Worm (Caenorhabditis elegans) whole organism, L1 larva: ENCODE results near the gene chtb-2.

ENCODE experiments used
- F16B12.6 ChIP-seq: fragments of 150-350 bp; optimal IDR thresholded peaks from 2 replicates; lab custom pipeline; 2014; ENCODE audit warnings: missing biosample characterization, missing genetic modification characterization
- Y116A8C.19 ChIP-seq: sonication (generic microtip); optimal IDR thresholded peaks from 2 replicates; lab custom pipeline; 2016; ENCODE audit warnings: missing compliant biosample characterization, missing genetic modification characterization, borderline replicate concordance
- aha-1 ChIP-seq: fragments of 150-350 bp; optimal IDR thresholded peaks from 2 replicates; lab custom pipeline; 2014; ENCODE audit warnings: missing biosample characterization, missing genetic modification characterization
- alr-1 ChIP-seq: fragments of 200-800 bp; sonication (Bioruptor generic); optimal IDR thresholded peaks from 2 replicates; lab custom pipeline; 2018; ENCODE audit warnings: borderline replicate concordance, mild to moderate bottlenecking, missing genetic modification characterization, missing compliant biosample characterization
- aly-2 ChIP-seq: fragments of 150-350 bp; optimal IDR thresholded peaks from 2 replicates; lab custom pipeline; 2014; ENCODE audit warnings: missing biosample characterization, missing genetic modification characterization
- ama-1 ChIP-seq: fragments of 150-350 bp; optimal IDR thresholded peaks from 2 replicates; lab custom pipeline; 2014
- blmp-1 ChIP-seq: fragments of 150-350 bp; optimal IDR thresholded peaks from 2 replicates; lab custom pipeline; 2014; ENCODE audit warnings: missing biosample characterization, missing genetic modification characterization
- ceh-82 ChIP-seq, 3 experiments: fragments of 150-350 bp in 1 of 3; sonication (generic microtip) in 2 of 3; optimal IDR thresholded peaks; 2 replicates each; lab custom pipeline; 2014 to 2017; ENCODE audit warnings: missing biosample characterization in 3 of 3, missing genetic modification characterization in 3 of 3
- ceh-90 ChIP-seq: sonication (generic microtip); optimal IDR thresholded peaks from 2 replicates; lab custom pipeline; 2016; ENCODE audit warnings: missing genetic modification characterization, missing compliant biosample characterization
- ces-1 ChIP-seq: fragments of 150-350 bp; optimal IDR thresholded peaks from 2 replicates; lab custom pipeline; 2014; ENCODE audit warnings: missing biosample characterization, missing genetic modification reagents, missing genetic modification characterization
- dsc-1 ChIP-seq: sonication (generic microtip); optimal IDR thresholded peaks from 2 replicates; lab custom pipeline; 2016; ENCODE audit warnings: mild to moderate bottlenecking, missing genetic modification characterization, missing compliant biosample characterization
- efl-1 ChIP-seq, 4 experiments: fragments of 150-350 bp; optimal IDR thresholded peaks in 3 of 4; peaks in 1 of 4; 1 replicate in 1 of 4; 2 replicates in 3 of 4; lab custom pipeline; 2014; ENCODE audit warnings: missing biosample characterization in 2 of 4, missing genetic modification characterization in 2 of 4, missing genetic modification reagents in 2 of 4
- efl-3 ChIP-seq: fragments of 200-800 bp; sonication (Bioruptor generic); optimal IDR thresholded peaks from 2 replicates; lab custom pipeline; 2018; ENCODE audit warnings: mild to moderate bottlenecking, missing genetic modification characterization, missing compliant biosample characterization
- ets-5 ChIP-seq: fragments of 200-800 bp; sonication (Bioruptor generic); IDR thresholded peaks from 2 replicates; pipeline ENCODE4 v1.3.6; 2022; ENCODE audit warnings: missing genetic modification characterization, missing compliant biosample characterization
- fkh-4 ChIP-seq: sonication (generic microtip); optimal IDR thresholded peaks from 2 replicates; lab custom pipeline; 2016; ENCODE audit warnings: missing compliant biosample characterization, missing genetic modification characterization, borderline replicate concordance
- fos-1 ChIP-seq: fragments of 150-350 bp; optimal IDR thresholded peaks from 2 replicates; lab custom pipeline; 2014; ENCODE audit warnings: missing biosample characterization, missing genetic modification characterization
- hlh-4 ChIP-seq: sonication (generic microtip); optimal IDR thresholded peaks from 2 replicates; lab custom pipeline; 2016; ENCODE audit warnings: mild to moderate bottlenecking, missing genetic modification characterization, missing compliant biosample characterization
- irx-1 ChIP-seq: sonication (generic microtip); optimal IDR thresholded peaks from 2 replicates; lab custom pipeline; 2016; ENCODE audit warnings: missing genetic modification characterization, missing compliant biosample characterization
- isw-1 ChIP-seq: fragments of 200-800 bp; sonication (Bioruptor generic); IDR thresholded peaks from 2 replicates; pipeline ENCODE4 v1.3.6; 2022; ENCODE audit warnings: missing genetic modification characterization, missing compliant biosample characterization
- jun-1 ChIP-seq: fragments of 150-350 bp; optimal IDR thresholded peaks from 2 replicates; lab custom pipeline; 2014; ENCODE audit warnings: missing biosample characterization, missing genetic modification reagents, missing genetic modification characterization
- lin-15B ChIP-seq: fragments of 150-350 bp; sonication (generic microtip); optimal IDR thresholded peaks from 3 replicates; lab custom pipeline; 2014; ENCODE audit warnings: missing biosample characterization, missing genetic modification characterization
- lin-39 ChIP-seq: fragments of 150-350 bp; optimal IDR thresholded peaks from 2 replicates; lab custom pipeline; 2014; ENCODE audit warnings: missing biosample characterization, missing genetic modification reagents, missing genetic modification characterization
- mdl-1 ChIP-seq, 2 experiments: fragments of 150-350 bp; optimal IDR thresholded peaks; 2 replicates each; lab custom pipeline; 2014 to 2017; ENCODE audit warnings: missing biosample characterization in 2 of 2, missing genetic modification characterization in 2 of 2, inconsistent platforms in 1 of 2
- mef-2 ChIP-seq: fragments of 150-350 bp; optimal IDR thresholded peaks from 2 replicates; lab custom pipeline; 2014; ENCODE audit warnings: missing biosample characterization, missing genetic modification characterization
- mep-1 ChIP-seq: fragments of 150-350 bp; optimal IDR thresholded peaks from 2 replicates; lab custom pipeline; 2014; ENCODE audit warnings: missing biosample characterization, missing genetic modification characterization
- nhr-19 ChIP-seq: fragments of 200-800 bp; sonication (Bioruptor generic); conservative IDR thresholded peaks from 2 replicates; pipeline ENCODE4 v1.3.6; 2022; ENCODE audit warnings: missing genetic modification characterization, missing compliant biosample characterization
- nhr-47 ChIP-seq: sonication (generic microtip); optimal IDR thresholded peaks from 2 replicates; lab custom pipeline; 2016; ENCODE audit warnings: mild to moderate bottlenecking, missing genetic modification characterization, moderate library complexity, missing compliant biosample characterization
- nhr-77 ChIP-seq: fragments of 150-350 bp; optimal IDR thresholded peaks from 2 replicates; lab custom pipeline; 2014; ENCODE audit warnings: missing biosample characterization, missing genetic modification characterization
- nhr-85 ChIP-seq: sonication (generic microtip); peaks from one replicate; lab custom pipeline; 2016; ENCODE audit warnings: missing genetic modification characterization, inconsistent platforms, missing compliant biosample characterization
- nhr-90 ChIP-seq: sonication (generic microtip); optimal IDR thresholded peaks from 2 replicates; lab custom pipeline; 2016; ENCODE audit warnings: mild to moderate bottlenecking, missing genetic modification characterization, missing compliant biosample characterization; ENCODE audit not compliant: poor library complexity
- pag-3 ChIP-seq: sonication (generic microtip); optimal IDR thresholded peaks from 2 replicates; lab custom pipeline; 2017; ENCODE audit warnings: missing genetic modification characterization, mild to moderate bottlenecking, missing compliant biosample characterization, antibody characterized with exemption, borderline replicate concordance; ENCODE audit not compliant: insufficient read depth
- pax-3 ChIP-seq: fragments of 200-800 bp; sonication (Bioruptor generic); optimal IDR thresholded peaks from 2 replicates; lab custom pipeline; 2018; ENCODE audit warnings: mild to moderate bottlenecking, missing genetic modification characterization, moderate library complexity, missing compliant biosample characterization
- pqm-1 ChIP-seq: sonication (generic microtip); optimal IDR thresholded peaks from 3 replicates; lab custom pipeline; 2017; ENCODE audit warnings: missing biosample characterization, missing genetic modification characterization
- rnt-1 ChIP-seq: sonication (generic microtip); optimal IDR thresholded peaks from 2 replicates; lab custom pipeline; 2016; ENCODE audit warnings: mild to moderate bottlenecking, missing genetic modification characterization, moderate library complexity, missing compliant biosample characterization
- snpc-4 ChIP-seq: fragments of 150-350 bp; optimal IDR thresholded peaks from 2 replicates; lab custom pipeline; 2014; ENCODE audit warnings: missing biosample characterization, missing genetic modification characterization
- snu-23 ChIP-seq: sonication (generic microtip); optimal IDR thresholded peaks from 2 replicates; lab custom pipeline; 2016; ENCODE audit warnings: missing genetic modification characterization, missing compliant biosample characterization
- sptf-1 ChIP-seq: fragments of 150-350 bp; optimal IDR thresholded peaks from 2 replicates; lab custom pipeline; 2014; ENCODE audit warnings: missing biosample characterization, missing genetic modification characterization
- swsn-7 ChIP-seq: sonication (generic microtip); optimal IDR thresholded peaks from 2 replicates; lab custom pipeline; 2016; ENCODE audit warnings: missing genetic modification characterization, missing compliant biosample characterization
- tlp-1 ChIP-seq: fragments of 150-350 bp; optimal IDR thresholded peaks from 2 replicates; lab custom pipeline; 2014; ENCODE audit warnings: missing biosample characterization, missing genetic modification characterization
- unc-30 ChIP-seq: sonication (generic microtip); optimal IDR thresholded peaks from 2 replicates; lab custom pipeline; 2017; ENCODE audit warnings: missing biosample characterization, missing genetic modification characterization
- unc-62 ChIP-seq: fragments of 150-350 bp; optimal IDR thresholded peaks from 2 replicates; lab custom pipeline; 2014; ENCODE audit warnings: missing biosample characterization, missing genetic modification reagents, missing genetic modification characterization
- unc-86 ChIP-seq: sonication (generic microtip); optimal IDR thresholded peaks from 2 replicates; lab custom pipeline; 2016; ENCODE audit warnings: missing genetic modification characterization, missing compliant biosample characterization
- xbp-1 ChIP-seq: sonication (generic microtip); optimal IDR thresholded peaks from 2 replicates; lab custom pipeline; 2016; ENCODE audit warnings: missing genetic modification characterization, missing compliant biosample characterization
- zip-4 ChIP-seq: fragments of 200-800 bp; sonication (Bioruptor generic); optimal IDR thresholded peaks from 2 replicates; lab custom pipeline; 2018; ENCODE audit warnings: mild to moderate bottlenecking, missing genetic modification characterization, moderate library complexity, missing compliant biosample characterization
- ztf-11 ChIP-seq, 2 experiments: sonication (generic microtip); optimal IDR thresholded peaks; 2 replicates each; lab custom pipeline; 2016 to 2017; ENCODE audit warnings: missing genetic modification characterization in 2 of 2, missing biosample characterization in 1 of 2, missing compliant biosample characterization in 1 of 2
- ztf-4 ChIP-seq: fragments of 150-350 bp; optimal IDR thresholded peaks from 2 replicates; lab custom pipeline; 2014; ENCODE audit warnings: missing biosample characterization, missing genetic modification characterization

Gene chtb-2

ce11 chrIII:6536945-6537568 lies 54.0 kb downstream of the chtb-2 start, which contains the start of gene C09E7.4 (continued):
- TF ChIP-seq ceh-82 (tag; optimal IDR thresholded peaks at IDR 0.05; lab: Kevin White, UChicago) (peak in 1 of 3 experiments; percentile 28), fos-1 (tag; lab: Kevin White, UChicago) (no peak), xbp-1 (tag; lab: Kevin White, UChicago) (no peak), ets-5 (GFP tag; lab: Robert Waterston, UW) (no peak), isw-1 (no peak), rnt-1 (tag; lab: Kevin White, UChicago) (peak; percentile 34), nhr-85 (tag; lab: Kevin White, UChicago) (no peak), nhr-19 (GFP tag; lab: Robert Waterston, UW) (no peak), Y116A8C.19 (tag; lab: Kevin White, UChicago) (no peak), unc-62 (GFP tag; lab: Kevin White, UChicago) (no peak), mef-2 (tag; lab: Kevin White, UChicago) (no peak), fkh-4 (tag; lab: Kevin White, UChicago) (no peak), ztf-11 (tag; optimal IDR thresholded peaks at IDR 0.05; lab: Kevin White, UChicago) (no peak), snpc-4 (tag; lab: Kevin White, UChicago) (no peak), dsc-1 (tag; lab: Kevin White, UChicago) (no peak), efl-3 (no peak), pqm-1 (no peak), ama-1 (lab: Kevin White, UChicago) (no peak), snu-23 (GFP tag; lab: Kevin White, UChicago) (peak; percentile 46), irx-1 (no peak), mep-1 (peak; percentile 49), nhr-47 (tag; lab: Kevin White, UChicago) (no peak), sptf-1 (tag; lab: Kevin White, UChicago) (no peak), alr-1 (tag; lab: Kevin White, UChicago) (no peak), hlh-4 (tag; lab: Kevin White, UChicago) (no peak), mdl-1 (tag; optimal IDR thresholded peaks at IDR 0.05; lab: Kevin White, UChicago) (no peak), ztf-4 (tag; lab: Kevin White, UChicago) (no peak), zip-4 (GFP tag; lab: Kevin White, UChicago) (no peak), swsn-7 (tag; lab: Kevin White, UChicago) (no peak), aha-1 (no peak), pax-3 (tag; lab: Kevin White, UChicago) (no peak), pag-3 (tag; lab: Kevin White, UChicago) (no peak), unc-30 (tag; lab: Kevin White, UChicago) (no peak), ceh-90 (tag; lab: Kevin White, UChicago) (no peak), efl-1 (optimal IDR thresholded peaks at IDR 0.05; lab: Kevin White, UChicago) (peak in 1 of 2 experiments; percentile 3), efl-1 (GFP tag; optimal IDR thresholded peaks at IDR 0.05 in 1 of 2; lab: Kevin White, UChicago) (no peak), lin-39 (tag; lab: Kevin White, UChicago) (no peak), tlp-1 (no peak), lin-15B (no peak), aly-2 (tag; lab: Kevin White, UChicago) (no peak), F16B12.6 (no peak), unc-86 (no peak), nhr-90 (tag; lab: Kevin White, UChicago) (no peak), blmp-1 (peak; percentile 0), nhr-77 (tag; lab: Kevin White, UChicago) (no peak), jun-1 (no peak), ces-1 (no peak)
